Fruit fly (Drosophila melanogaster) whole organism, embryonic: ENCODE results near the gene RpS28a.

Experiments
- Abd-B ChIP-seq: fragments of 200-800 bp; sonication (Bioruptor generic); optimal IDR thresholded peaks from 2 replicates; lab custom pipeline; 2018; ENCODE audit warnings: missing biosample characterization, mild to moderate bottlenecking, missing genetic modification characterization, moderate library complexity
- Ada2b ChIP-seq: fragments of 200-800 bp; sonication (Bioruptor generic); IDR thresholded peaks from 2 replicates; pipeline ENCODE4 v1.3.6; 2022; ENCODE audit warnings: missing biosample characterization, missing genetic modification characterization
- Adf1 ChIP-seq: fragments of 200-800 bp; sonication (Bioruptor generic); IDR thresholded peaks from 2 replicates; pipeline ENCODE4 v1.3.6; 2022; ENCODE audit warnings: missing biosample characterization, missing genetic modification characterization
- Awh ChIP-seq: fragments of 200-800 bp; sonication (Bioruptor generic); IDR thresholded peaks from 2 replicates; pipeline ENCODE4, ENCODE4 v1.3.6; 2022; ENCODE audit warnings: missing biosample characterization, missing genetic modification characterization
- CG10462 ChIP-seq: fragments of 200-800 bp; sonication (Bioruptor generic); optimal IDR thresholded peaks from 2 replicates; lab custom pipeline; 2016; ENCODE audit warnings: missing biosample characterization, missing genetic modification characterization
- CG10979 ChIP-seq: fragments of 200-800 bp; sonication (Bioruptor generic); optimal IDR thresholded peaks from 2 replicates; lab custom pipeline; 2018; ENCODE audit warnings: missing biosample characterization, mild to moderate bottlenecking, missing genetic modification characterization, moderate library complexity
- CG12769 ChIP-seq: fragments of 200-800 bp; sonication (Bioruptor generic); optimal IDR thresholded peaks from 2 replicates; lab custom pipeline; 2019; ENCODE audit warnings: missing biosample characterization, mild to moderate bottlenecking, missing genetic modification characterization, moderate library complexity
- CG13894 ChIP-seq: fragments of 200-800 bp; sonication (Bioruptor generic); optimal IDR thresholded peaks from 3 replicates; lab custom pipeline; 2018; ENCODE audit warnings: missing biosample characterization, mild to moderate bottlenecking, missing genetic modification characterization, moderate library complexity
- CG14667 ChIP-seq: fragments of 200-800 bp; sonication (Bioruptor generic); IDR thresholded peaks from 2 replicates; pipeline ENCODE4 v1.3.6; 2022; ENCODE audit warnings: missing biosample characterization, missing genetic modification characterization
- CG15073 ChIP-seq: fragments of 200-800 bp; sonication (Bioruptor generic); optimal IDR thresholded peaks from 2 replicates; lab custom pipeline; 2016; ENCODE audit warnings: missing biosample characterization, missing genetic modification characterization
- CG15601 ChIP-seq: fragments of 200-800 bp; sonication (Bioruptor generic); optimal IDR thresholded peaks from 3 replicates; lab custom pipeline; 2019; ENCODE audit warnings: missing biosample characterization, mild to moderate bottlenecking, missing genetic modification characterization, moderate library complexity
- CG1603 ChIP-seq: fragments of 200-800 bp; sonication (Bioruptor generic); optimal IDR thresholded peaks from 2 replicates; lab custom pipeline; 2019; ENCODE audit warnings: missing biosample characterization, mild to moderate bottlenecking, missing genetic modification characterization, moderate library complexity
- CG17612 ChIP-seq: fragments of 200-800 bp; sonication (Bioruptor generic); IDR thresholded peaks from 2 replicates; pipeline ENCODE4 v1.3.6; 2022; ENCODE audit warnings: missing biosample characterization, missing genetic modification characterization
- CG17829 ChIP-seq: fragments of 200-800 bp; optimal IDR thresholded peaks from 2 replicates; lab custom pipeline; 2019; ENCODE audit warnings: missing biosample characterization, mild to moderate bottlenecking, missing genetic modification characterization, moderate library complexity
- CG17912 ChIP-seq: fragments of 200-800 bp; sonication (Bioruptor generic); optimal IDR thresholded peaks from 2 replicates; lab custom pipeline; 2018; ENCODE audit warnings: missing biosample characterization, mild to moderate bottlenecking, missing genetic modification characterization
- CG18262 ChIP-seq: fragments of 200-800 bp; optimal IDR thresholded peaks from 3 replicates; lab custom pipeline; 2019; ENCODE audit warnings: missing biosample characterization, mild to moderate bottlenecking, missing genetic modification characterization, moderate library complexity
- CG31224 ChIP-seq: fragments of 200-800 bp; sonication (Bioruptor generic); IDR thresholded peaks from 2 replicates; pipeline ENCODE4 v1.3.6; 2022; ENCODE audit warnings: missing biosample characterization, missing genetic modification characterization
- CG33213 ChIP-seq: fragments of 200-800 bp; sonication (Bioruptor generic); optimal IDR thresholded peaks from 3 replicates; lab custom pipeline; 2016; ENCODE audit warnings: missing biosample characterization, missing genetic modification characterization
- CG4730 ChIP-seq: fragments of 200-800 bp; sonication (Bioruptor generic); IDR thresholded peaks from 2 replicates; pipeline ENCODE4 v1.3.6; 2022; ENCODE audit warnings: missing biosample characterization, missing genetic modification characterization
- CG4854 ChIP-seq: fragments of 200-800 bp; sonication (Bioruptor generic); optimal IDR thresholded peaks from 2 replicates; lab custom pipeline; 2016; ENCODE audit warnings: missing biosample characterization, missing genetic modification characterization, inconsistent platforms
- CG7372 ChIP-seq: fragments of 200-800 bp; sonication (Bioruptor generic); IDR thresholded peaks from 2 replicates; pipeline ENCODE4 v1.3.6; 2022; ENCODE audit warnings: missing biosample characterization, missing genetic modification characterization
- CG9817 ChIP-seq: fragments of 200-800 bp; sonication (Bioruptor generic); optimal IDR thresholded peaks from 2 replicates; lab custom pipeline; 2018; ENCODE audit warnings: missing biosample characterization, mild to moderate bottlenecking, missing genetic modification characterization, moderate library complexity
- CoRest ChIP-seq: fragments of 200-800 bp; sonication (Bioruptor generic); optimal IDR thresholded peaks from 3 replicates; lab custom pipeline; 2018; ENCODE audit warnings: missing biosample characterization, mild to moderate bottlenecking, missing genetic modification characterization, moderate library complexity
- D19A ChIP-seq: fragments of 200-800 bp; optimal IDR thresholded peaks from 3 replicates; lab custom pipeline; 2019; ENCODE audit warnings: missing biosample characterization, mild to moderate bottlenecking, missing genetic modification characterization, moderate library complexity
- Dp ChIP-seq: fragments of 200-800 bp; sonication (Bioruptor generic); optimal IDR thresholded peaks from 2 replicates; lab custom pipeline; 2018; ENCODE audit warnings: missing biosample characterization, mild to moderate bottlenecking, missing genetic modification characterization, moderate library complexity
- ERR ChIP-seq: fragments of 200-800 bp; sonication (Bioruptor generic); optimal IDR thresholded peaks from 2 replicates; lab custom pipeline; 2016; ENCODE audit warnings: missing biosample characterization, missing genetic modification characterization
- Gsc ChIP-seq: fragments of 200-800 bp; sonication (Bioruptor generic); IDR thresholded peaks from 2 replicates; pipeline ENCODE4 v1.3.6; 2022; ENCODE audit warnings: missing biosample characterization, missing genetic modification characterization
- Hr3 ChIP-seq: fragments of 200-800 bp; sonication (Bioruptor generic); optimal IDR thresholded peaks from 3 replicates; lab custom pipeline; 2016; ENCODE audit warnings: missing biosample characterization, missing genetic modification characterization
- Jarid2 ChIP-seq: fragments of 200-800 bp; sonication (Bioruptor generic); optimal IDR thresholded peaks from 3 replicates; lab custom pipeline; 2017; ENCODE audit warnings: mild to moderate bottlenecking, missing biosample characterization, missing genetic modification reagents, missing genetic modification characterization
- MESR4 ChIP-seq: fragments of 200-800 bp; sonication (Bioruptor generic); optimal IDR thresholded peaks from 2 replicates; lab custom pipeline; 2018; ENCODE audit warnings: missing biosample characterization, mild to moderate bottlenecking, missing genetic modification characterization, moderate library complexity
- Max ChIP-seq: fragments of 200-800 bp; sonication (Bioruptor generic); optimal IDR thresholded peaks from 2 replicates; lab custom pipeline; 2016; ENCODE audit warnings: missing biosample characterization, mild to moderate bottlenecking, missing genetic modification characterization
- NFAT ChIP-seq: fragments of 200-800 bp; sonication (Bioruptor generic); IDR thresholded peaks from 2 replicates; pipeline ENCODE4 v1.3.6; 2022; ENCODE audit warnings: missing biosample characterization, missing genetic modification characterization
- Optix ChIP-seq: fragments of 200-800 bp; sonication (Bioruptor generic); IDR thresholded peaks from 3 replicates; pipeline ENCODE4 v1.3.6; 2022; ENCODE audit warnings: missing biosample characterization, missing genetic modification characterization
- Ravus ChIP-seq: fragments of 200-800 bp; sonication (Bioruptor generic); IDR thresholded peaks from 2 replicates; pipeline ENCODE4 v1.3.6; 2022; ENCODE audit warnings: missing biosample characterization, missing genetic modification characterization
- TFAM ChIP-seq: fragments of 200-800 bp; sonication (Bioruptor generic); optimal IDR thresholded peaks from 2 replicates; lab custom pipeline; 2017; ENCODE audit warnings: missing biosample characterization, missing genetic modification characterization, inconsistent platforms
- Xbp1 ChIP-seq: fragments of 200-800 bp; sonication (Bioruptor generic); optimal IDR thresholded peaks from 3 replicates; lab custom pipeline; 2016; ENCODE audit warnings: missing biosample characterization, mild to moderate bottlenecking, missing genetic modification characterization
- ab ChIP-seq: fragments of 200-800 bp; sonication (Bioruptor generic); optimal IDR thresholded peaks from 2 replicates; lab custom pipeline; 2016; ENCODE audit warnings: missing biosample characterization, missing genetic modification characterization
- ara ChIP-seq: fragments of 200-800 bp; sonication (Bioruptor generic); IDR thresholded peaks from 2 replicates; pipeline ENCODE4 v1.3.6; 2022; ENCODE audit warnings: missing biosample characterization, missing genetic modification characterization
- bigmax ChIP-seq: fragments of 200-800 bp; sonication (Bioruptor generic); optimal IDR thresholded peaks from 2 replicates; lab custom pipeline; 2018; ENCODE audit warnings: missing biosample characterization, mild to moderate bottlenecking, missing genetic modification characterization
- fru ChIP-seq: fragments of >200 bp; optimal IDR thresholded peaks from 2 replicates; lab custom pipeline; 2017
- gfzf ChIP-seq: fragments of 200-800 bp; sonication (Bioruptor generic); optimal IDR thresholded peaks from 2 replicates; lab custom pipeline; 2016; ENCODE audit warnings: missing biosample characterization, mild to moderate bottlenecking, missing genetic modification characterization, moderate library complexity
- gsb-n ChIP-seq: fragments of 200-800 bp; sonication (Bioruptor generic); optimal IDR thresholded peaks from 3 replicates; lab custom pipeline; 2018; ENCODE audit warnings: missing biosample characterization, mild to moderate bottlenecking, missing genetic modification characterization
- ham ChIP-seq: fragments of 200-800 bp; sonication (Bioruptor generic); IDR thresholded peaks from 2 replicates; pipeline ENCODE4 v1.3.6; 2022; ENCODE audit warnings: missing biosample characterization, missing genetic modification characterization
- ind ChIP-seq: fragments of 200-800 bp; sonication (Bioruptor generic); optimal IDR thresholded peaks from 3 replicates; lab custom pipeline; 2016; ENCODE audit warnings: missing biosample characterization, missing genetic modification characterization
- oc ChIP-seq: fragments of 200-800 bp; sonication (Bioruptor generic); optimal IDR thresholded peaks from 2 replicates; lab custom pipeline; 2018; ENCODE audit warnings: missing biosample characterization, mild to moderate bottlenecking, missing genetic modification characterization, moderate library complexity
- salm ChIP-seq: fragments of 200-800 bp; sonication (Bioruptor generic); optimal IDR thresholded peaks from 2 replicates; lab custom pipeline; 2018; ENCODE audit warnings: missing biosample characterization, mild to moderate bottlenecking, missing genetic modification characterization
- sisA ChIP-seq: fragments of 200-800 bp; sonication (Bioruptor generic); IDR thresholded peaks from 2 replicates; pipeline ENCODE4 v1.3.6; 2022; ENCODE audit warnings: missing biosample characterization, missing genetic modification characterization
- slbo ChIP-seq: fragments of 200-800 bp; sonication (Bioruptor generic); IDR thresholded peaks from 2 replicates; pipeline ENCODE4 v1.3.6; 2022; ENCODE audit warnings: missing biosample characterization, missing genetic modification characterization
- sqz ChIP-seq: fragments of 200-800 bp; sonication (Bioruptor generic); optimal IDR thresholded peaks from 3 replicates; lab custom pipeline; 2018; ENCODE audit warnings: missing biosample characterization, mild to moderate bottlenecking, missing genetic modification characterization
- vvl ChIP-seq: fragments of 200-800 bp; sonication (Bioruptor generic); IDR thresholded peaks from 2 replicates; pipeline ENCODE4 v1.3.6; 2022; ENCODE audit warnings: missing biosample characterization, missing genetic modification characterization
- yki ChIP-seq: fragments of >200 bp; optimal IDR thresholded peaks from 3 replicates; lab custom pipeline; 2018
- zfh1 ChIP-seq: fragments of 200-800 bp; sonication (Bioruptor generic); IDR thresholded peaks from 3 replicates; pipeline ENCODE4 v1.3.6; 2022; ENCODE audit warnings: missing biosample characterization, missing genetic modification characterization

The RpS28a gene

DNA sequence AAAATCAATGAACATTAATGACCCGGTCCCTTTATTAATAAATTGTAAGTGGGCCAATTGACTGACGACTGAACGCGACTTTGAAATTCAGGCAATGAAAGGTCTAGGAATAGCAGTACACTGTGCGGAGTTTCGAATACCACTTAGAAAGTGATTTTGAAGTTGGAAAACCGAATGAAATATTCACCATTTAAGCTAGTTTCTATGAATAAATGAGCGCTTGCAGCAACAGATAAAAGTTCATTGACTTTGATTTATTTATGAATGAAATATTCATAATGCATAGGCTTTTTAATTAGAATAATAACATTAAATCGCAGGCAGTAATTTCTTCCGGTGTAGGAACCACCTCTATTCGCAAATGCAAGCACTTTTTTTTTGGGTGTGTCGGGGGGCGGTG lies 1.4 kb downstream of the RpS28a start (continued):
- TF ChIP-seq CG17829 (peak; percentile 18), CG33213 (GFP tag; lab: Kevin White, UChicago) (no peak), salm (tag; lab: Kevin White, UChicago) (no peak), sqz (GFP tag; lab: Kevin White, UChicago) (no peak), Max (no peak), CoRest (tag; lab: Kevin White, UChicago) (peak; percentile 6), Ada2b (GFP tag; lab: Robert Waterston, UW) (no peak), D19A (no peak), CG15073 (GFP tag; lab: Kevin White, UChicago) (no peak), CG4730 (0 out of 2 replicates have a peak, but pooled peaks have one; percentile 27), CG18262 (tag; lab: Kevin White, UChicago) (peak; percentile 32), NFAT (GFP tag; lab: Robert Waterston, UW) (no peak), Awh (GFP tag; lab: Robert Waterston, UW) (0 out of 2 replicates have a peak, but pooled peaks have one; percentile 46), CG13894 (tag; lab: Kevin White, UChicago) (no peak), ERR (no peak), gsb-n (tag; lab: Kevin White, UChicago) (no peak), Xbp1 (GFP tag; lab: Kevin White, UChicago) (peak; percentile 29), zfh1 (GFP tag; lab: Robert Waterston, UW) (0 out of 3 replicates have a peak, but pooled peaks have one; percentile 46), yki (lab: Kevin White, UChicago) (no peak), bigmax (GFP tag; lab: Kevin White, UChicago) (no peak), Abd-B (GFP tag; lab: Kevin White, UChicago) (no peak), CG4854 (GFP tag; lab: Kevin White, UChicago) (no peak), MESR4 (GFP tag; lab: Kevin White, UChicago) (no peak)
- TF ChIP-seq, all 482 proteins: peak for 70

DNA sequence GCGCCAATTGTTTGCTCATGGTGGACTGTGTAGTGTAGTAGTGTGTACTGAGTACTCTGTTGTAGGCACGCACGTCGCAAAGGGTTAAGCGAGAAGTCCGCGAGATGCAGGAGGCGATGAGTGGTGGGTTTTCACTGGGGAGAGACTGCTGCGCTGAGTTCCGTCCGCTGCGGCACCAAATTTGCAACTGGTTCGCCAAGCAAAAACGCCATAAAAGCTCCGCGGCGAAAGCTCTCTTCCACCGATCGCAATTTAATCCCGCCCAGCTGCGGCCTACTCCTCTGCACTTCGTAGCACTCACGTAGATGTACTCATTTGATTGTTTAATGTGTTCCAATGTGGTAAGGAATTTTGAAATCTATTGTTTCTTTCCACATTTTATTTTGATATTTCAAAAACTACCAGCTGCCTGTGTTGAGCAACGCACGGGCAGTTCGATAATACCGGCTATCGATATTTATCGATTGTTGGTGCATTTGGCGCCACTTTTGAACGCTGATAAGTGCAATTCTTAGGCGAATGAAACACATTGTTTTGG lies 7.4 kb downstream of the RpS28a start, which contains the start of gene CG7920:
TSS of gene CG7920 (minus strand) at position 308 of the 538 bp plus-strand sequence.
- TF ChIP-seq CG15601 (tag; lab: Kevin White, UChicago) = no peak
- TF ChIP-seq sisA (GFP tag; lab: Robert Waterston, UW) = no peak
- no peak for TF ChIP-seq CG7372 (GFP tag; lab: Robert Waterston, UW)
- no peak for TF ChIP-seq CG17612 (GFP tag; lab: Robert Waterston, UW)
- no peak for TF ChIP-seq CG17912 (GFP tag; lab: Kevin White, UChicago)
- no peak; the same call in 1 of the 2 replicates for TF ChIP-seq vvl (GFP tag; lab: Robert Waterston, UW)
- TF ChIP-seq Ravus (GFP tag; lab: Robert Waterston, UW) = no peak
- no peak for TF ChIP-seq CG14667
- TF ChIP-seq CG10979 (tag; lab: Kevin White, UChicago) = peak; percentile 0
- no peak for TF ChIP-seq Gsc (GFP tag; lab: Robert Waterston, UW)
- TF ChIP-seq CG4730 = no peak
- no peak for TF ChIP-seq CG10462 (GFP tag; lab: Kevin White, UChicago)
- no peak for TF ChIP-seq TFAM (GFP tag; lab: Kevin White, UChicago)
- TF ChIP-seq ab (GFP tag; lab: Kevin White, UChicago) = no peak
- TF ChIP-seq Dp = peak; percentile 99
- TF ChIP-seq Jarid2 = peak; percentile 83
- TF ChIP-seq Adf1 = no peak; the same call in 1 of the 2 replicates
- no peak for TF ChIP-seq Optix (GFP tag; lab: Robert Waterston, UW)
- TF ChIP-seq gfzf = peak; percentile 48
- TF ChIP-seq ind (GFP tag; lab: Kevin White, UChicago) = no peak
- no peak for TF ChIP-seq oc (tag; lab: Kevin White, UChicago)
- TF ChIP-seq CG1603 (tag; lab: Kevin White, UChicago) = peak; percentile 63
- no peak for TF ChIP-seq ham (GFP tag; lab: Robert Waterston, UW)
- TF ChIP-seq fru = no peak
- TF ChIP-seq CG31224 (GFP tag; lab: Robert Waterston, UW) = no peak
- no peak for TF ChIP-seq Hr3
- peak; percentile 52 for TF ChIP-seq CG12769 (tag; lab: Kevin White, UChicago)
- TF ChIP-seq ara (GFP tag; lab: Robert Waterston, UW) = no peak
- TF ChIP-seq slbo (GFP tag; lab: Robert Waterston, UW) = peak; percentile 22; the same call in 1 of the 2 replicates
- TF ChIP-seq CG9817 (tag; lab: Kevin White, UChicago) = no peak
